Worm (Caenorhabditis elegans) whole organism, L4 larva: Measurements from ENCODE around the gene spp-18.

Experiments
- D1046.2 ChIP-seq: fragments of 200-800 bp; sonication (Bioruptor generic); IDR thresholded peaks from 2 replicates; pipeline ENCODE4 v1.3.6; 2022; ENCODE audit warnings: missing genetic modification characterization, missing compliant biosample characterization
- F37D6.2 ChIP-seq: sonication (generic microtip); optimal IDR thresholded peaks from 2 replicates; lab custom pipeline; 2016; ENCODE audit warnings: mild to moderate bottlenecking, missing genetic modification characterization, missing compliant biosample characterization
- ZK546.5 ChIP-seq, 2 experiments: sonication (generic microtip); optimal IDR thresholded peaks; 2 replicates each; lab custom pipeline; 2017; ENCODE audit warnings: missing biosample characterization in 2 of 2, missing genetic modification characterization in 2 of 2
- aly-2 ChIP-seq: sonication (generic microtip); optimal IDR thresholded peaks from 2 replicates; lab custom pipeline; 2018; ENCODE audit warnings: missing biosample characterization, missing genetic modification characterization
- arid-1 ChIP-seq: fragments of 200-800 bp; sonication (Bioruptor generic); conservative IDR thresholded peaks from 2 replicates; pipeline ENCODE4 v1.3.6; 2022; ENCODE audit warnings: missing genetic modification reagents, missing genetic modification characterization, missing compliant biosample characterization
- ceh-28 ChIP-seq: fragments of 150-350 bp; optimal IDR thresholded peaks from 2 replicates; lab custom pipeline; 2014; ENCODE audit warnings: missing biosample characterization, missing genetic modification reagents, missing genetic modification characterization
- ceh-32 ChIP-seq: sonication (generic microtip); optimal IDR thresholded peaks from 2 replicates; lab custom pipeline; 2016; ENCODE audit warnings: mild to moderate bottlenecking, missing genetic modification characterization, missing compliant biosample characterization; ENCODE audit not compliant: poor library complexity
- ctbp-1 ChIP-seq: fragments of 200-800 bp; sonication (Bioruptor generic); IDR thresholded peaks from 2 replicates; pipeline ENCODE4 v1.3.6; 2022; ENCODE audit warnings: missing genetic modification reagents, missing genetic modification characterization, missing compliant biosample characterization
- dmd-6 ChIP-seq: fragments of 200-800 bp; sonication (Bioruptor generic); IDR thresholded peaks from 2 replicates; pipeline ENCODE4 v1.3.6; 2022; ENCODE audit warnings: missing genetic modification reagents, missing genetic modification characterization, missing compliant biosample characterization
- dmd-8 ChIP-seq: fragments of 200-800 bp; sonication (Bioruptor generic); IDR thresholded peaks from 2 replicates; pipeline ENCODE4 v1.3.6; 2022; ENCODE audit warnings: missing genetic modification characterization, missing compliant biosample characterization
- dpl-1 ChIP-seq: fragments of 150-350 bp; optimal IDR thresholded peaks from 2 replicates; lab custom pipeline; 2014; ENCODE audit warnings: missing biosample characterization, missing genetic modification reagents, missing genetic modification characterization
- dve-1 ChIP-seq: sonication (generic microtip); optimal IDR thresholded peaks from 2 replicates; lab custom pipeline; 2017; ENCODE audit warnings: antibody characterized with exemption, mild to moderate bottlenecking, missing genetic modification characterization, missing compliant biosample characterization; ENCODE audit not compliant: insufficient read depth
- egl-27 ChIP-seq: sonication (generic microtip); optimal IDR thresholded peaks from 3 replicates; lab custom pipeline; 2017; ENCODE audit warnings: missing biosample characterization, missing genetic modification reagents, missing genetic modification characterization
- egl-43 ChIP-seq: fragments of 200-800 bp; sonication (Bioruptor generic); IDR thresholded peaks from 2 replicates; pipeline ENCODE4 v1.3.6; 2022; ENCODE audit warnings: missing genetic modification reagents, missing genetic modification characterization, missing compliant biosample characterization
- fos-1 ChIP-seq: fragments of 150-350 bp; optimal IDR thresholded peaks from 2 replicates; lab custom pipeline; 2014; ENCODE audit warnings: missing biosample characterization, missing genetic modification characterization
- hif-1 ChIP-seq, 2 experiments: sonication (generic microtip); optimal IDR thresholded peaks; 2 replicates each; lab custom pipeline; 2016 to 2017; ENCODE audit warnings: missing compliant biosample characterization in 2 of 2, missing genetic modification characterization in 2 of 2, missing genetic modification reagents in 2 of 2, missing genotype in 2 of 2, mild to moderate bottlenecking in 1 of 2
- hlh-11 ChIP-seq: fragments of 200-800 bp; sonication (Bioruptor generic); optimal IDR thresholded peaks from 2 replicates; lab custom pipeline; 2018; ENCODE audit warnings: mild to moderate bottlenecking, missing genetic modification characterization, missing compliant biosample characterization
- hlh-30 ChIP-seq: sonication (generic microtip); optimal IDR thresholded peaks from 2 replicates; lab custom pipeline; 2017; ENCODE audit warnings: antibody characterized with exemption, mild to moderate bottlenecking, missing genetic modification characterization, missing compliant biosample characterization; ENCODE audit not compliant: insufficient read depth
- hmg-1.1 ChIP-seq: fragments of 200-800 bp; sonication (Bioruptor generic); IDR thresholded peaks from 2 replicates; pipeline ENCODE4 v1.3.6; 2022; ENCODE audit warnings: missing genetic modification reagents, missing genetic modification characterization, missing compliant biosample characterization
- lin-13 ChIP-seq: fragments of 150-350 bp; optimal IDR thresholded peaks from 2 replicates; lab custom pipeline; 2014; ENCODE audit warnings: missing biosample characterization, missing genetic modification reagents, missing genetic modification characterization
- lin-15B ChIP-seq: fragments of 150-350 bp; sonication (generic microtip); optimal IDR thresholded peaks from 3 replicates; lab custom pipeline; 2014; ENCODE audit warnings: missing biosample characterization, missing genetic modification characterization
- lin-29 ChIP-seq: fragments of 200-800 bp; sonication (Bioruptor generic); IDR thresholded peaks from 2 replicates; pipeline ENCODE4 v1.3.6; 2022; ENCODE audit warnings: missing genetic modification reagents, missing genetic modification characterization, missing compliant biosample characterization
- lin-38 ChIP-seq: fragments of 200-800 bp; sonication (Bioruptor generic); IDR thresholded peaks from 2 replicates; pipeline ENCODE4 v1.3.6; 2022; ENCODE audit warnings: missing genetic modification reagents, missing genetic modification characterization, missing compliant biosample characterization
- mdl-1 ChIP-seq, 2 experiments: fragments of 150-350 bp in 1 of 2; sonication (generic microtip) in 1 of 2; optimal IDR thresholded peaks; 2 replicates each; lab custom pipeline; 2014 to 2017; ENCODE audit warnings: missing biosample characterization in 2 of 2, missing genetic modification characterization in 2 of 2
- mep-1 ChIP-seq: fragments of 150-350 bp; sonication (generic microtip); optimal IDR thresholded peaks from 3 replicates; lab custom pipeline; 2014; ENCODE audit warnings: missing biosample characterization, missing genetic modification characterization
- nhr-10 ChIP-seq: fragments of 150-350 bp; optimal IDR thresholded peaks from 2 replicates; lab custom pipeline; 2014; ENCODE audit warnings: missing biosample characterization, missing genetic modification characterization
- nhr-11 ChIP-seq: fragments of 150-350 bp; optimal IDR thresholded peaks from 2 replicates; lab custom pipeline; 2014; ENCODE audit warnings: missing biosample characterization, missing genetic modification characterization
- nhr-28 ChIP-seq: fragments of 150-350 bp; optimal IDR thresholded peaks from 2 replicates; lab custom pipeline; 2014; ENCODE audit warnings: missing biosample characterization, missing genetic modification characterization
- nhr-41 ChIP-seq: fragments of 200-800 bp; sonication (Bioruptor generic); IDR thresholded peaks from 2 replicates; pipeline ENCODE4 v1.3.6; 2022; ENCODE audit warnings: missing genetic modification reagents, missing genetic modification characterization, missing compliant biosample characterization
- nhr-48 ChIP-seq: sonication (generic microtip); optimal IDR thresholded peaks from 2 replicates; lab custom pipeline; 2016; ENCODE audit warnings: mild to moderate bottlenecking, missing genetic modification characterization, missing compliant biosample characterization
- nhr-6 ChIP-seq: fragments of 150-350 bp; optimal IDR thresholded peaks from 2 replicates; lab custom pipeline; 2014; ENCODE audit warnings: missing biosample characterization, missing genetic modification characterization
- nhr-77 ChIP-seq: fragments of 150-350 bp; optimal IDR thresholded peaks from 2 replicates; lab custom pipeline; 2014; ENCODE audit warnings: missing biosample characterization, missing genetic modification characterization
- rbr-2 ChIP-seq: sonication (generic microtip); optimal IDR thresholded peaks from 2 replicates; lab custom pipeline; 2016; ENCODE audit warnings: missing genotype, missing genetic modification characterization, missing compliant biosample characterization
- saeg-2 ChIP-seq: fragments of 200-800 bp; sonication (Bioruptor generic); IDR thresholded peaks from 2 replicates; pipeline ENCODE4 v1.3.6; 2022; ENCODE audit warnings: missing genetic modification reagents, missing genetic modification characterization, missing compliant biosample characterization
- snpc-4 ChIP-seq: fragments of 150-350 bp; optimal IDR thresholded peaks from 2 replicates; lab custom pipeline; 2014; ENCODE audit warnings: missing biosample characterization, missing genetic modification characterization
- tra-1 ChIP-seq: fragments of 200-800 bp; sonication (Bioruptor generic); IDR thresholded peaks from 2 replicates; pipeline ENCODE4 v1.3.6; 2022; ENCODE audit warnings: missing genetic modification reagents, missing genetic modification characterization, missing compliant biosample characterization
- unc-62 ChIP-seq, 3 experiments: fragments of 150-350 bp in 1 of 3; sonication (generic microtip); optimal IDR thresholded peaks in 2 of 3; peaks in 1 of 3; 1 replicate in 1 of 3; 2 replicates in 2 of 3; lab custom pipeline; 2014 to 2017; ENCODE audit warnings: missing biosample characterization in 3 of 3, missing genetic modification characterization in 3 of 3, missing genetic modification reagents in 3 of 3, missing genotype in 1 of 3
- vab-7 ChIP-seq: fragments of 200-800 bp; sonication (Bioruptor generic); IDR thresholded peaks from 2 replicates; pipeline ENCODE4 v1.3.6; 2022; ENCODE audit warnings: missing genetic modification reagents, missing genetic modification characterization, missing compliant biosample characterization
- zag-1 ChIP-seq: fragments of 150-350 bp; optimal IDR thresholded peaks from 2 replicates; lab custom pipeline; 2014; ENCODE audit warnings: missing biosample characterization, missing genetic modification characterization
- zip-11 ChIP-seq: fragments of 200-800 bp; sonication (Bioruptor generic); IDR thresholded peaks from 2 replicates; pipeline ENCODE4 v1.3.6; 2022; ENCODE audit warnings: missing genetic modification characterization, missing compliant biosample characterization
- ztf-7 ChIP-seq: fragments of 150-350 bp; optimal IDR thresholded peaks from 2 replicates; lab custom pipeline; 2014; ENCODE audit warnings: missing biosample characterization, missing genetic modification characterization

The spp-18 gene

DNA sequence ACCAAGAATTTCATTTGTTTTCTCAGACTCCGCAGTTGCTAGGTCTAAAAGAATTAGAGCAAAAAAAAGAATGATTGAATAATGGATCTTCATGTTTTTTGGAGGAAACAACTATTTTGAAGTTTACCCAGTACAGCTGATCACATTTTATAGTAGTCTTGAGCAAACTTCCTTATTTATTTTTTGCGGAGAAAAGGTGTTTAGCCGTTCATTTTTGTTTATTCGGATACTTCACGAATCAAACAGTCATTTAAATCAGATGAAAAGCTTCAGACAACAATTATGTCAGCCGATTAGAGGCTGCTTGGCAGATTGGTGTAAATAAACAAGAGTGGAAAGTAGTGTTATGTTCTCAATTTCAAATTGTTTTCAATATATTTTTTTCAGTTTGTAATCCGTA is 30.8 kb downstream of the spp-18 start, which contains the start of gene W09C2.8:
TSS of gene W09C2.8 (minus strand) at position 101 of the 400 bp plus-strand sequence.
- TF ChIP-seq lin-38 (GFP tag; lab: Robert Waterston, UW): no peak
- TF ChIP-seq ctbp-1: no peak
- no peak for TF ChIP-seq egl-43 (GFP tag; lab: Robert Waterston, UW)
- no peak for TF ChIP-seq ceh-32 (tag; lab: Kevin White, UChicago)
- TF ChIP-seq aly-2 (tag; lab: Kevin White, UChicago): no peak

DNA sequence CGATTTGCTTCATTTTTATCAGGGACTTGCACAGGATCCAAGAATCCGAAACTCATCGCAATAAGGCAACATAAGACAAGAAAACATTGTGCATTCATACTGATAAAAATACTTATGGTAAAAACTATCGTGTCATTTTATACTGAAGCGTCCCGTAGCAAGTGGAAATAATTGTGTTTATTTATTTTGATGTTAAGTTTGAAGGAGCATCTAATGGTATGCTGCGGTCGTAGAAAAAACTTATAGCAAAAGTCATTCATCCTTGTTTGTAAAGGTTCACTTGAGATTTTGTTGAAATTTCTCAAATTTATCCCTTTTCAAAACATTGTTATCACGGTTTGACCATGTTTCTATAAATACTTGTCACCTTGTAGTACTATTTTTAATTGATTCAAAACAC is 31.5 kb downstream of the spp-18 start, which contains the start of gene W09C2.10:
TSS of gene W09C2.10 (minus strand) at position 101 of the 400 bp plus-strand sequence.
- no peak for TF ChIP-seq ztf-7
- TF ChIP-seq nhr-11 (tag; lab: Kevin White, UChicago): no peak
- no peak for TF ChIP-seq nhr-48 (tag; lab: Kevin White, UChicago)

DNA sequence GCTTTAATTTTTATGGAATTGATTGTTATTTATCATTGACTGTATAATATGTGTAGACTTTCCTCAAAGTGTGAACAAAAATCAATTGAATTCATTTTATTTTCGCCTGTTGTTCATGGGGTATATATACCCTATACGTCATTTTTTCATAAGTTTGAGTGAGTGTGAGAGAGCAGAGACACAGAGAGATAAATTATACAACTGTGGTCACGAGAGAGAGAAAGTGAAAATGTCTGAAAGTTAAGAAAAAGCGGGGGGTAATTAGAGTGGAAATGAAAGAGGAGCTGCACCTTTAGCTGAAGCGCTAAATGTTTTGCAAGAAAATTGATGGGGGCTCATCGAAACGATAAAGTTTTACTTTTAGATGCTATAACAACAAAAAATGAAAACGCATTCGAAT is 32.3 kb downstream of the spp-18 start:
- no peak for TF ChIP-seq dpl-1
- TF ChIP-seq nhr-77 (tag; lab: Kevin White, UChicago): peak; percentile 21
- 0 out of 2 replicates have a peak, but pooled peaks have one; percentile 13 for TF ChIP-seq arid-1 (GFP tag; lab: Robert Waterston, UW)
- no peak for TF ChIP-seq nhr-41 (GFP tag; lab: Robert Waterston, UW)
- no peak for TF ChIP-seq fos-1 (tag; lab: Kevin White, UChicago)
- TF ChIP-seq D1046.2 (GFP tag; lab: Robert Waterston, UW): no peak
- TF ChIP-seq dmd-8 (GFP tag; lab: Robert Waterston, UW): no peak
- TF ChIP-seq saeg-2: no peak
- no peak for TF ChIP-seq nhr-10 (tag; lab: Kevin White, UChicago)
- peak; percentile 27 for TF ChIP-seq hlh-11 (tag; lab: Kevin White, UChicago)
- TF ChIP-seq dmd-6 (GFP tag; lab: Robert Waterston, UW): peak; percentile 42; the same call in 1 of the 2 replicates
- no peak for TF ChIP-seq aly-2 (tag; lab: Kevin White, UChicago)
- TF ChIP-seq lin-15B (tag; lab: Kevin White, UChicago): no peak
- TF ChIP-seq mep-1 (tag; lab: Kevin White, UChicago): peak; percentile 20
- TF ChIP-seq hmg-1.1 (GFP tag; lab: Robert Waterston, UW): 0 out of 2 replicates have a peak, but pooled peaks have one; percentile 22
- peak; percentile 52 for TF ChIP-seq nhr-28 (tag; lab: Kevin White, UChicago)
- TF ChIP-seq egl-27: no peak
- TF ChIP-seq mdl-1 (tag; optimal IDR thresholded peaks at IDR 0.05; lab: Kevin White, UChicago): peak in 1 of 2 experiments; percentile 25
- no peak for TF ChIP-seq lin-38 (GFP tag; lab: Robert Waterston, UW)
- TF ChIP-seq zip-11 (GFP tag; lab: Robert Waterston, UW): no peak
- TF ChIP-seq zag-1 (tag; lab: Kevin White, UChicago): no peak
- no peak for TF ChIP-seq F37D6.2 (tag; lab: Kevin White, UChicago)
- no peak for TF ChIP-seq tra-1
- TF ChIP-seq rbr-2: no peak
- TF ChIP-seq lin-13 (GFP tag; lab: Kevin White, UChicago): no peak
- TF ChIP-seq vab-7 (GFP tag; lab: Robert Waterston, UW): no peak
- TF ChIP-seq ZK546.5 (tag; optimal IDR thresholded peaks at IDR 0.05; lab: Kevin White, UChicago): no peak
- TF ChIP-seq hif-1 (tag; optimal IDR thresholded peaks at IDR 0.05; lab: Kevin White, UChicago): peak in 1 of 2 experiments; percentile 17
- peak; percentile 65 for TF ChIP-seq dve-1 (tag; lab: Kevin White, UChicago)
- no peak for TF ChIP-seq lin-29 (GFP tag; lab: Robert Waterston, UW)
- no peak for TF ChIP-seq snpc-4
- no peak for TF ChIP-seq ceh-28 (tag; lab: Kevin White, UChicago)
- peak; percentile 68 for TF ChIP-seq hlh-30 (tag; lab: Kevin White, UChicago)
- TF ChIP-seq unc-62 (GFP tag; optimal IDR thresholded peaks at IDR 0.05 in 1 of 2; lab: Kevin White, UChicago): no peak
- no peak for TF ChIP-seq unc-62 (tag; optimal IDR thresholded peaks at IDR 0.05; lab: Kevin White, UChicago)
- no peak for TF ChIP-seq nhr-6 (tag; lab: Kevin White, UChicago)
